Fruit fly (Drosophila melanogaster): ENCODE results near the gene dsd.

dsd gene

DNA sequence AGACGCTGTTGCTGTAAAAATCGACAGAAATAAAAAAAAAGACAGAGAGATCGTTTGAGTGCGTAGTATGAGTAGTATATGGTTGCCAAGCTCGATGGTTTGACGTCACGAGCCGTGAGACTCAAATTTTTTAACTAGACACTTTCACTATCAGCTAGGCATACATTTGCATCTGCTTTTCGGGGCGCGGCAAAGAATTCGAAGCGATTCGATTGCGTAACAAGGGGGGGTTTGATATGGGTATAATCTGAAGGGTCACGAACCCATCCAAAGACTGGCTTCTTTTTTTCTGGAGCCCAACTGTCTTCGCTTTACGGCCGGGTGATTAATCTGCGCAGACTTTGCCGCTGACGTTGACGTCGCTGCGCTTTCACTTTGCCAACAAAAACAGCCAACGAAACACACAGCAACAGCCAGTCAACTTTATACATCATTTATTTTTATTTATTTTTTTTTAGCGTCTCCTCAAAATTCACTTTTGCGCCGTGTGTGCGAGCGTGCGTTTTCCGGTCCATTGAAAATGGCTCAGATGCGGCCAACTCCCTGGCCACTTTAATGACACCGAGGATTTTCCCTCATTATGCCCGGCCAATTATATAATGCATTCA lies 13.5 kb downstream of the dsd start:
- TF ChIP-seq tai (GFP tag; optimal IDR thresholded peaks at IDR 0.05) (no peak), rgr (GFP tag; optimal IDR thresholded peaks at IDR 0.05) (no peak), Abd-B (GFP tag; optimal IDR thresholded peaks at IDR 0.05) (no peak), Hr83 (GFP tag; optimal IDR thresholded peaks at IDR 0.05; ENCODE audit: poor library complexity, severe bottlenecking) (no peak), Dfd (GFP tag; optimal IDR thresholded peaks at IDR 0.05) (no peak), Sp1 (GFP tag; optimal IDR thresholded peaks at IDR 0.05) (no peak), foxo (GFP tag; optimal IDR thresholded peaks at IDR 0.05) (no peak), Rel (GFP tag; optimal IDR thresholded peaks at IDR 0.05) (no peak), Rel (tag; optimal IDR thresholded peaks at IDR 0.05) (no peak), psq (GFP tag; optimal IDR thresholded peaks at IDR 0.05) (no peak), Jra (GFP tag; optimal IDR thresholded peaks at IDR 0.05) (no peak), jim (GFP tag; optimal IDR thresholded peaks at IDR 0.05) (no peak), sv (GFP tag; optimal IDR thresholded peaks at IDR 0.05) (no peak), dsf (GFP tag; optimal IDR thresholded peaks at IDR 0.05; ENCODE audit: borderline replicate concordance) (no peak), N (GFP tag; optimal IDR thresholded peaks at IDR 0.05) (no peak), Dif (GFP tag; optimal IDR thresholded peaks at IDR 0.05; ENCODE audit: partially characterized antibody) (no peak), CG32264 (GFP tag; optimal IDR thresholded peaks at IDR 0.05) (no peak), h (GFP tag; optimal IDR thresholded peaks at IDR 0.05) (no peak), GATAd (GFP tag; optimal IDR thresholded peaks at IDR 0.05) (no peak), Hr78 (GFP tag; optimal IDR thresholded peaks at IDR 0.05) (no peak), pan (optimal IDR thresholded peaks at IDR 0.05) (no peak)

DNA sequence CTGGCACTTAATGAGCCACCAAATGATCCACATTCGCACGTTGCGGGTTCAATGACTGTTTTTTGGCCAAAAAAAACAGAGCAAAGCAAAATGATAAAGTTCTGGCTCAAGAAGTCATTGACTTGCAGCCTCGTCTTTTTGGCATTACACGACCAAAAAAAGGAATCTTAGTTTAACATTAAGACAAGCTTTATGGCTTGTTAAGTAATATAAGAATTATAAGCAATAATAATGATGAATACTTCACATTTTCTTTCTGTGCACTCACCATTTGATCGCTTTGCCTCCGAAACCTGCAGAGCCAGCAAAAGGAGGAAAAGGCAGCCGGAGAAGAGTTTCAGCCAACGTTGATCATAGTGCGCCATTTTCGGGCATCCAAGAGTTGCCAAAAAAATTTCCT lies 14.0 kb downstream of the dsd start:
- TF ChIP-seq dsf (GFP tag; optimal IDR thresholded peaks at IDR 0.05; ENCODE audit: borderline replicate concordance) (no peak), Dfd (GFP tag; optimal IDR thresholded peaks at IDR 0.05) (no peak), Dif (GFP tag; optimal IDR thresholded peaks at IDR 0.05; ENCODE audit: partially characterized antibody) (no peak), Rel (GFP tag; optimal IDR thresholded peaks at IDR 0.05) (no peak), Rel (tag; optimal IDR thresholded peaks at IDR 0.05) (peak; percentile 6), GATAd (GFP tag; optimal IDR thresholded peaks at IDR 0.05) (no peak), fru (GFP tag; optimal IDR thresholded peaks at IDR 0.05) (peak; percentile 60), Hr78 (GFP tag; optimal IDR thresholded peaks at IDR 0.05) (no peak), usp (GFP tag; optimal IDR thresholded peaks at IDR 0.05) (no peak), lola (GFP tag; optimal IDR thresholded peaks at IDR 0.05) (no peak), Vsx2 (GFP tag; optimal IDR thresholded peaks at IDR 0.05; ENCODE audit: partially characterized antibody) (no peak), sage (GFP tag; optimal IDR thresholded peaks at IDR 0.05) (peak; percentile 35), HLH106 (tag; optimal IDR thresholded peaks at IDR 0.05) (peak; percentile 67), OdsH (GFP tag; optimal IDR thresholded peaks at IDR 0.05) (peak; percentile 43), Mio (GFP tag; optimal IDR thresholded peaks at IDR 0.05) (no peak), Sp1 (GFP tag; optimal IDR thresholded peaks at IDR 0.05) (peak; percentile 69), dmrt93B (GFP tag; optimal IDR thresholded peaks at IDR 0.05) (no peak), pan (optimal IDR thresholded peaks at IDR 0.05) (no peak), h (GFP tag; optimal IDR thresholded peaks at IDR 0.05) (peak; percentile 53), foxo (GFP tag; optimal IDR thresholded peaks at IDR 0.05) (peak in 1 of 2 experiments; percentile 65), woc (GFP tag; optimal IDR thresholded peaks at IDR 0.05) (peak; percentile 47), Myc (optimal IDR thresholded peaks at IDR 0.05) (no peak), ey (GFP tag; optimal IDR thresholded peaks at IDR 0.05) (peak; percentile 52), psq (GFP tag; optimal IDR thresholded peaks at IDR 0.05) (peak; percentile 71), CG9705 (GFP tag; optimal IDR thresholded peaks at IDR 0.05) (peak; percentile 27), dl (GFP tag; optimal IDR thresholded peaks at IDR 0.05; ENCODE audit: insufficient read depth in 1 of 2, partially characterized antibody in 2 of 2) (no peak), brk (GFP tag; optimal IDR thresholded peaks at IDR 0.05) (no peak), N (GFP tag; optimal IDR thresholded peaks at IDR 0.05) (no peak), Jra (GFP tag; optimal IDR thresholded peaks at IDR 0.05) (no peak), Abd-B (GFP tag; optimal IDR thresholded peaks at IDR 0.05) (no peak), tai (GFP tag; optimal IDR thresholded peaks at IDR 0.05) (no peak), sv (GFP tag; optimal IDR thresholded peaks at IDR 0.05) (no peak), CrebA (GFP tag; optimal IDR thresholded peaks at IDR 0.05; ENCODE audit: borderline replicate concordance) (no peak), rgr (GFP tag; optimal IDR thresholded peaks at IDR 0.05) (no peak), Hnf4 (GFP tag; optimal IDR thresholded peaks at IDR 0.05) (no peak), Hr83 (GFP tag; optimal IDR thresholded peaks at IDR 0.05; ENCODE audit: poor library complexity, severe bottlenecking) (no peak), br (GFP tag; optimal IDR thresholded peaks at IDR 0.05) (peak; percentile 66), CG32264 (GFP tag; optimal IDR thresholded peaks at IDR 0.05) (no peak), jim (GFP tag; optimal IDR thresholded peaks at IDR 0.05) (no peak)
